Fruit fly (Drosophila melanogaster) whole organism, embryonic: ENCODE results near the gene Sf3a2.
A peak's percentile ranks its signal among the peaks of the same experiment; 100 is the strongest.

Source experiments
- Atf3 ChIP-seq: fragments of 200-800 bp; sonication (Bioruptor generic); optimal IDR thresholded peaks from 3 replicates; lab custom pipeline; 2016; ENCODE audit warnings: missing biosample characterization, missing genetic modification characterization
- Atf6 ChIP-seq: fragments of 200-800 bp; sonication (Bioruptor generic); IDR thresholded peaks from 2 replicates; pipeline ENCODE4 v1.3.6; 2022; ENCODE audit warnings: missing biosample characterization, missing genetic modification characterization
- CG10267 ChIP-seq: fragments of 200-800 bp; sonication (Bioruptor generic); optimal IDR thresholded peaks from 2 replicates; lab custom pipeline; 2018; ENCODE audit warnings: missing biosample characterization, mild to moderate bottlenecking, missing genetic modification characterization, moderate library complexity
- CG10274 ChIP-seq: fragments of 200-800 bp; sonication (Bioruptor generic); optimal IDR thresholded peaks from 3 replicates; lab custom pipeline; 2017; ENCODE audit warnings: missing biosample characterization, mild to moderate bottlenecking, missing genetic modification characterization
- CG12391 ChIP-seq: fragments of 200-800 bp; sonication (Bioruptor generic); optimal IDR thresholded peaks from 3 replicates; lab custom pipeline; 2018; ENCODE audit warnings: missing biosample characterization, mild to moderate bottlenecking, missing genetic modification characterization, moderate library complexity
- CG16863 ChIP-seq: fragments of 200-800 bp; sonication (Bioruptor generic); optimal IDR thresholded peaks from 3 replicates; lab custom pipeline; 2016; ENCODE audit warnings: missing biosample characterization, missing genetic modification characterization
- CG17829 ChIP-seq: fragments of 200-800 bp; optimal IDR thresholded peaks from 2 replicates; lab custom pipeline; 2019; ENCODE audit warnings: missing biosample characterization, mild to moderate bottlenecking, missing genetic modification characterization, moderate library complexity
- CG18262 ChIP-seq: fragments of 200-800 bp; optimal IDR thresholded peaks from 3 replicates; lab custom pipeline; 2019; ENCODE audit warnings: missing biosample characterization, mild to moderate bottlenecking, missing genetic modification characterization, moderate library complexity
- CG18476 ChIP-seq: fragments of 200-800 bp; sonication (Bioruptor generic); optimal IDR thresholded peaks from 2 replicates; lab custom pipeline; 2016; ENCODE audit warnings: missing biosample characterization, mild to moderate bottlenecking, missing genetic modification characterization
- CG2202 ChIP-seq: fragments of 200-800 bp; sonication (Bioruptor generic); optimal IDR thresholded peaks from 2 replicates; lab custom pipeline; 2018; ENCODE audit warnings: missing biosample characterization, mild to moderate bottlenecking, missing genetic modification characterization
- CG2712 ChIP-seq: fragments of 200-800 bp; optimal IDR thresholded peaks from 3 replicates; lab custom pipeline; 2019; ENCODE audit warnings: missing biosample characterization, mild to moderate bottlenecking, missing genetic modification characterization, moderate library complexity
- CG31441 ChIP-seq: fragments of 200-800 bp; sonication (Bioruptor generic); IDR thresholded peaks from 2 replicates; pipeline ENCODE4 v1.3.6; 2022; ENCODE audit warnings: missing biosample characterization, missing genetic modification characterization
- CG4730 ChIP-seq: fragments of 200-800 bp; sonication (Bioruptor generic); IDR thresholded peaks from 2 replicates; pipeline ENCODE4 v1.3.6; 2022; ENCODE audit warnings: missing biosample characterization, missing genetic modification characterization
- CG4854 ChIP-seq: fragments of 200-800 bp; sonication (Bioruptor generic); optimal IDR thresholded peaks from 2 replicates; lab custom pipeline; 2016; ENCODE audit warnings: missing biosample characterization, missing genetic modification characterization, inconsistent platforms
- CG5953 ChIP-seq: fragments of 200-800 bp; sonication (Bioruptor generic); IDR thresholded peaks from 2 replicates; pipeline ENCODE4 v1.3.6; 2022; ENCODE audit warnings: missing biosample characterization, missing genetic modification characterization
- CG6765 ChIP-seq: fragments of 200-800 bp; sonication (Bioruptor generic); optimal IDR thresholded peaks from 3 replicates; lab custom pipeline; 2017; ENCODE audit warnings: missing biosample characterization, mild to moderate bottlenecking, missing genetic modification characterization
- CG8388 ChIP-seq: fragments of 200-800 bp; sonication (Bioruptor generic); optimal IDR thresholded peaks from 2 replicates; lab custom pipeline; 2019; ENCODE audit warnings: missing biosample characterization, mild to moderate bottlenecking, missing genetic modification characterization, moderate library complexity
- CoRest ChIP-seq: fragments of 200-800 bp; sonication (Bioruptor generic); optimal IDR thresholded peaks from 3 replicates; lab custom pipeline; 2018; ENCODE audit warnings: missing biosample characterization, mild to moderate bottlenecking, missing genetic modification characterization, moderate library complexity
- Dad ChIP-seq: fragments of 200-800 bp; sonication (Bioruptor generic); optimal IDR thresholded peaks from 3 replicates; lab custom pipeline; 2016; ENCODE audit warnings: missing biosample characterization, missing genetic modification characterization
- Dbx ChIP-seq: fragments of 200-800 bp; sonication (Bioruptor generic); IDR thresholded peaks from 3 replicates; pipeline ENCODE4 v1.3.6; 2022; ENCODE audit warnings: missing biosample characterization, missing genetic modification characterization
- Ets97D ChIP-seq: fragments of 200-800 bp; sonication (Bioruptor generic); optimal IDR thresholded peaks from 3 replicates; lab custom pipeline; 2016; ENCODE audit warnings: missing biosample characterization, missing genetic modification characterization
- Meics ChIP-seq: fragments of 200-800 bp; sonication (Bioruptor generic); optimal IDR thresholded peaks from 2 replicates; lab custom pipeline; 2017; ENCODE audit warnings: missing biosample characterization, mild to moderate bottlenecking, missing genetic modification characterization
- Neu2 ChIP-seq: fragments of 200-800 bp; sonication (Bioruptor generic); optimal IDR thresholded peaks from 3 replicates; lab custom pipeline; 2016; ENCODE audit warnings: missing biosample characterization, missing genetic modification characterization, borderline replicate concordance
- Nf-YB ChIP-seq: fragments of 200-800 bp; sonication (Bioruptor generic); optimal IDR thresholded peaks from 3 replicates; lab custom pipeline; 2019; ENCODE audit warnings: missing biosample characterization, mild to moderate bottlenecking, missing genetic modification characterization, moderate library complexity
- Sox102F ChIP-seq: fragments of 200-800 bp; sonication (Bioruptor generic); optimal IDR thresholded peaks from 2 replicates; lab custom pipeline; 2018; ENCODE audit warnings: missing biosample characterization, mild to moderate bottlenecking, missing genetic modification characterization, moderate library complexity
- Ssrp ChIP-seq: fragments of 200-800 bp; sonication (Bioruptor generic); optimal IDR thresholded peaks from 2 replicates; lab custom pipeline; 2018; ENCODE audit warnings: missing biosample characterization, mild to moderate bottlenecking, missing genetic modification characterization, moderate library complexity
- TFAM ChIP-seq: fragments of 200-800 bp; sonication (Bioruptor generic); optimal IDR thresholded peaks from 2 replicates; lab custom pipeline; 2017; ENCODE audit warnings: missing biosample characterization, missing genetic modification characterization, inconsistent platforms
- Taf1 ChIP-seq: fragments of 200-800 bp; sonication (Bioruptor generic); IDR thresholded peaks from 2 replicates; pipeline ENCODE4 v1.3.6; 2022; ENCODE audit warnings: missing biosample characterization, missing genetic modification characterization
- al ChIP-seq: fragments of 200-800 bp; sonication (Bioruptor generic); IDR thresholded peaks from 2 replicates; pipeline ENCODE4 v1.3.6; 2022; ENCODE audit warnings: missing biosample characterization, missing genetic modification characterization
- bigmax ChIP-seq: fragments of 200-800 bp; sonication (Bioruptor generic); optimal IDR thresholded peaks from 2 replicates; lab custom pipeline; 2018; ENCODE audit warnings: missing biosample characterization, mild to moderate bottlenecking, missing genetic modification characterization
- cad ChIP-seq: fragments of >200 bp; optimal IDR thresholded peaks from 2 replicates; lab custom pipeline; 2017; ENCODE audit warnings: missing biosample characterization, missing genetic modification characterization
- crc ChIP-seq: fragments of 200-800 bp; sonication (Bioruptor generic); optimal IDR thresholded peaks from 2 replicates; lab custom pipeline; 2016; ENCODE audit warnings: missing biosample characterization, missing genetic modification characterization
- croc ChIP-seq: fragments of 200-800 bp; sonication (Bioruptor generic); conservative IDR thresholded peaks from 3 replicates; pipeline ENCODE4 v1.3.6; 2022; ENCODE audit warnings: missing biosample characterization, missing genetic modification characterization
- disco-r ChIP-seq: fragments of 200-800 bp; sonication (Bioruptor generic); optimal IDR thresholded peaks from 2 replicates; lab custom pipeline; 2016; ENCODE audit warnings: missing biosample characterization, missing genetic modification characterization
- fd96Cb ChIP-seq: fragments of 200-800 bp; sonication (Bioruptor generic); optimal IDR thresholded peaks from 2 replicates; lab custom pipeline; 2018; ENCODE audit warnings: missing biosample characterization, mild to moderate bottlenecking, missing genetic modification characterization, moderate library complexity
- gt ChIP-seq: fragments of 200-800 bp; sonication (Bioruptor generic); IDR thresholded peaks from 2 replicates; pipeline ENCODE4 v1.3.6; 2022; ENCODE audit warnings: missing biosample characterization, missing genetic modification characterization
- lmd ChIP-seq: fragments of 200-800 bp; sonication (Bioruptor generic); IDR thresholded peaks from 2 replicates; pipeline ENCODE4 v1.3.6; 2022; ENCODE audit warnings: missing biosample characterization, missing genetic modification characterization
- luna ChIP-seq: fragments of 200-800 bp; sonication (Bioruptor generic); optimal IDR thresholded peaks from 2 replicates; lab custom pipeline; 2016; ENCODE audit warnings: missing biosample characterization, missing genetic modification characterization
- nerfin-2 ChIP-seq: fragments of 200-800 bp; sonication (Bioruptor generic); IDR thresholded peaks from 2 replicates; pipeline ENCODE4 v1.3.6; 2022; ENCODE audit warnings: missing biosample characterization, missing genetic modification characterization; ENCODE audit not compliant: partially characterized antibody
- peb ChIP-seq: fragments of 200-800 bp; sonication (Bioruptor generic); IDR thresholded peaks from 2 replicates; pipeline ENCODE4 v1.3.6; 2022; ENCODE audit warnings: missing biosample characterization, missing genetic modification characterization
- repo ChIP-seq: fragments of 200-800 bp; sonication (Bioruptor generic); optimal IDR thresholded peaks from 2 replicates; lab custom pipeline; 2016; ENCODE audit warnings: missing biosample characterization, missing genetic modification characterization
- scrt ChIP-seq: fragments of 200-800 bp; sonication (Bioruptor generic); optimal IDR thresholded peaks from 2 replicates; lab custom pipeline; 2018; ENCODE audit warnings: missing biosample characterization, mild to moderate bottlenecking, missing genetic modification characterization, moderate library complexity
- sug ChIP-seq: fragments of 200-800 bp; optimal IDR thresholded peaks from 2 replicates; lab custom pipeline; 2019; ENCODE audit warnings: missing biosample characterization, mild to moderate bottlenecking, missing genetic modification characterization, moderate library complexity
- tgo ChIP-seq: fragments of 200-800 bp; sonication (Bioruptor generic); IDR thresholded peaks from 3 replicates; pipeline ENCODE4 v1.3.6; 2022; ENCODE audit warnings: missing biosample characterization, missing genetic modification characterization
- trem ChIP-seq: fragments of 200-800 bp; optimal IDR thresholded peaks from 3 replicates; lab custom pipeline; 2019; ENCODE audit warnings: missing biosample characterization, mild to moderate bottlenecking, missing genetic modification characterization, moderate library complexity
- wdn ChIP-seq: fragments of 200-800 bp; sonication (Bioruptor generic); IDR thresholded peaks from 2 replicates; pipeline ENCODE4 v1.3.6; 2022; ENCODE audit warnings: missing biosample characterization, missing genetic modification characterization
- wor ChIP-seq: fragments of 200-800 bp; sonication (Bioruptor generic); IDR thresholded peaks from 2 replicates; pipeline ENCODE4 v1.3.6; 2022; ENCODE audit warnings: missing biosample characterization, missing genetic modification characterization
- zen ChIP-seq: fragments of 200-800 bp; sonication (Bioruptor generic); optimal IDR thresholded peaks from 3 replicates; lab custom pipeline; 2018; ENCODE audit warnings: missing biosample characterization, mild to moderate bottlenecking, missing genetic modification characterization, moderate library complexity
- zfh2 ChIP-seq: fragments of 200-800 bp; sonication (Bioruptor generic); optimal IDR thresholded peaks from 2 replicates; lab custom pipeline; 2016; ENCODE audit warnings: missing biosample characterization, missing genetic modification characterization

The Sf3a2 gene

dm6 chr3L:12803159-12804034, 10.4 kb downstream of the Sf3a2 start (continued):
- peak; percentile 81 for TF ChIP-seq Meics
- peak; percentile 32 for TF ChIP-seq CG16863 (GFP tag; lab: Kevin White, UChicago)
- TF ChIP-seq nerfin-2: no peak
- no peak for TF ChIP-seq Ssrp (tag; lab: Kevin White, UChicago)
- TF ChIP-seq sug (tag; lab: Kevin White, UChicago): peak; percentile 12
- peak; percentile 73 for TF ChIP-seq CG6765
- no peak for TF ChIP-seq Atf3 (GFP tag; lab: Kevin White, UChicago)
- TF ChIP-seq tgo: 0 out of 3 replicates have a peak, but pooled peaks have one; percentile 17
- no peak for TF ChIP-seq TFAM (GFP tag; lab: Kevin White, UChicago)
- TF ChIP-seq CG2712: peak; percentile 15
- 0 out of 2 replicates have a peak, but pooled peaks have one; percentile 28 for TF ChIP-seq Atf6 (GFP tag; lab: Robert Waterston, UW)
- TF ChIP-seq lmd (GFP tag; lab: Robert Waterston, UW): peak; percentile 53; the same call in 1 of the 2 replicates
- no peak for TF ChIP-seq repo
- peak; percentile 8 for TF ChIP-seq fd96Cb (tag; lab: Kevin White, UChicago)
- TF ChIP-seq CG18262 (tag; lab: Kevin White, UChicago): peak; percentile 29
- TF ChIP-seq CG10267 (tag; lab: Kevin White, UChicago): peak; percentile 29
- TF ChIP-seq Dbx (GFP tag; lab: Robert Waterston, UW): 0 out of 3 replicates have a peak, but pooled peaks have one; percentile 50
- no peak for TF ChIP-seq CG2202 (tag; lab: Kevin White, UChicago)
- peak; percentile 3 for TF ChIP-seq zen (tag; lab: Kevin White, UChicago)
- peak; percentile 36 for TF ChIP-seq scrt (GFP tag; lab: Kevin White, UChicago)
- no peak for TF ChIP-seq CG4730 (GFP tag; lab: Robert Waterston, UW)
- peak; percentile 48; the same call in 1 of the 2 replicates for TF ChIP-seq Taf1 (GFP tag; lab: Robert Waterston, UW)
- no peak for TF ChIP-seq CG4854 (GFP tag; lab: Kevin White, UChicago)
- peak; percentile 16 for TF ChIP-seq CG10274
- TF ChIP-seq Neu2 (GFP tag; lab: Kevin White, UChicago): no peak
- TF ChIP-seq wdn: 0 out of 2 replicates have a peak, but pooled peaks have one; percentile 16
- TF ChIP-seq CG8388 (GFP tag; lab: Kevin White, UChicago): peak; percentile 46
- no peak for TF ChIP-seq wor (GFP tag; lab: Robert Waterston, UW)
- TF ChIP-seq CG5953 (GFP tag; lab: Robert Waterston, UW): no peak
- peak; percentile 5 for TF ChIP-seq CG17829 (tag; lab: Kevin White, UChicago)
- TF ChIP-seq CG31441 (GFP tag; lab: Robert Waterston, UW): peak; percentile 38; the same call in 1 of the 2 replicates
- TF ChIP-seq peb (GFP tag; lab: Robert Waterston, UW): no peak
- peak; percentile 56 for TF ChIP-seq al (GFP tag; lab: Robert Waterston, UW)
- TF ChIP-seq CG12391 (tag; lab: Kevin White, UChicago): peak; percentile 61
- no peak for TF ChIP-seq Ets97D
- TF ChIP-seq bigmax (GFP tag; lab: Kevin White, UChicago): no peak
- peak; percentile 45 for TF ChIP-seq Sox102F (GFP tag; lab: Kevin White, UChicago)
- no peak for TF ChIP-seq gt (GFP tag; lab: Robert Waterston, UW)
- TF ChIP-seq disco-r (GFP tag; lab: Kevin White, UChicago): no peak
- peak; percentile 69 for TF ChIP-seq CoRest (tag; lab: Kevin White, UChicago)
- TF ChIP-seq crc (GFP tag; lab: Kevin White, UChicago): peak; percentile 55
- TF ChIP-seq Nf-YB (GFP tag; lab: Kevin White, UChicago): peak; percentile 20
- no peak for TF ChIP-seq Dad (GFP tag; lab: Kevin White, UChicago)
- TF ChIP-seq CG18476 (GFP tag; lab: Kevin White, UChicago): peak; percentile 6
- TF ChIP-seq trem (tag; lab: Kevin White, UChicago): no peak
- peak; percentile 70 for TF ChIP-seq zfh2 (GFP tag; lab: Kevin White, UChicago)
- peak; percentile 37 for TF ChIP-seq luna (GFP tag; lab: Kevin White, UChicago)
- TF ChIP-seq cad (GFP tag; lab: Kevin White, UChicago): no peak
- TF ChIP-seq croc (GFP tag; lab: Robert Waterston, UW): no peak
